Worm (Caenorhabditis elegans): ENCODE measurements around the gene dsc-4.

dsc-4 gene

DNA sequence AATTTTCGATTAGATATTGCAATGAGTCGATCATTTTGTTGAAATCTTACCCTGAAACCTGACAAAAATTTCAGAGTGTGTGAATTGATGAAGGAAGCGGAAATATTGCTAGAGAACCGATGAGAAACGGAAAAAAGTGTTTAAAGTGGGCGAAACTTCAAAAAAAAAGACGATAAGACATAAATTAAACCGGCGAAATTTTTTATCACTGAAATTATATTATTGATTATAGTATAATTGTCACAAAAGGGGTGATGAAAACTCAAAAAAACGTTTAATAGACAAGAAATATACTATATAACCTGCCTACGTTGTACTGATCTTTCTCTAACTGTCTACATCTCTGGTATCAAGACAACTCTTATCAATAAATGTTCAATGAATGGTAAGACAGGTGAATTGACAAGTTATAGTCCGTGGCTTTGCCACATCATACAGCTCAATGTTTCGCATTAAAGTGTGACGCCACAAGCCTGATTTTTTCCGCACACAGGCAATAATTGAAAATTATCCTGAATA is 16.8 kb upstream of the dsc-4 start, which contains the start of gene pxmp-4:
Gene pxmp-4, minus strand, starts transcription at position 51 of the 519 bp plus-strand sequence.
- TF ChIP-seq fos-1 (tag; optimal IDR thresholded peaks at IDR 0.05) (peak; percentile 52), lin-39 (tag; optimal IDR thresholded peaks at IDR 0.05) (no peak)

DNA sequence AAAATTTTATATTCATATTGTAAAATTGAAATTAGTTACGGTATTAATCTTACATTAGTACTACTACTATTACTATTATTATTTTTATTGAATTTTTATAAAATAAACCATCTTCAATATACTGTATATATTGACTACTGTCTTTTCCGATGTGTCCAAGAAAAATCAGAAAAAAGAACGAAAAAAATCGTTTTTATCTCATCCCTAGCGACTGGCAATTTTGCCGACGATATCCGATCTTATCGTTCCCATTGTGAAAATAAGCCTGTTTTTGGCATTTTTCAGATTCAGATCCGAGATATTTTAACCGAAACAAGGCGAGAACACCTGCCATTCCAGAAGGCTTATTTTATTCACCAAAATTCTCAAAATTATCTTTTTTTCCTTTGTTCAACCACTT is 10.2 kb upstream of the dsc-4 start, which contains the start of gene F18F11.4:
Gene F18F11.4, plus strand, starts transcription at position 301 of the 400 bp plus-strand sequence.
- TF ChIP-seq dmd-4 (tag; optimal IDR thresholded peaks at IDR 0.05) = no peak
- TF ChIP-seq nhr-77 (tag; optimal IDR thresholded peaks at IDR 0.05) = no peak
- no peak for TF ChIP-seq sem-4 (tag; optimal IDR thresholded peaks at IDR 0.05)
- TF ChIP-seq elt-3 (tag; optimal IDR thresholded peaks at IDR 0.05) = no peak
- TF ChIP-seq nhr-10 (tag; optimal IDR thresholded peaks at IDR 0.05) = no peak
- TF ChIP-seq nhr-25 (tag; optimal IDR thresholded peaks at IDR 0.05) = no peak
- no peak for TF ChIP-seq egl-27 (tag; optimal IDR thresholded peaks at IDR 0.05)
- TF ChIP-seq R02D3.7 (tag; optimal IDR thresholded peaks at IDR 0.05) = no peak
- no peak for TF ChIP-seq ama-1 (optimal IDR thresholded peaks at IDR 0.05)

DNA sequence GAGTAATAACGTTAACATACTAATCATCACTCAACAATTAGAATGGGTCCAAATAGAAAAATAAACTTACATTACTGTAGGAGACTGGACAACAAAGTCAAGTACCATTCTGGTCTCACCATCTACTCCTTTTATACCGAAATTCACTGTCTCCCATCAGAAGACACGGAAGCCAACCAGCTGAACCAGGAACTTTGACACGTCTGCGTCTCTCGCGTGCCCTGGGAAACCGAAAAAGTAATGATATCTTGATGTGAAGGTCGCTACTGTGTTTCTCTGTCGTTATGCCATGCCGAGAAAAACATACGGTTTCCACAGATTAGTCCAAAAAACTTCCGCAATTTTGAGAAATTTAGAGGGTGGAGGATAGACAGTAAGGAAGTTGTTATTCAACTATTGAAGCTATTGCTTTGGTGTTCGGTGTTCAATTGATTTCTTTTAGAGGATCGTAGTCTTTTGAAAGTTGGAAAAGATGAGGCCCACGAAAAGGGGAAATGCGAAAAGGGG is 6.3 kb upstream of the dsc-4 start, which contains the start of gene col-101:
Gene col-101, minus strand, starts transcription at position 457 of the 507 bp plus-strand sequence.
- TF ChIP-seq alr-1 (tag; optimal IDR thresholded peaks at IDR 0.05) = no peak
- peak; percentile 33 for TF ChIP-seq egl-27 (tag; optimal IDR thresholded peaks at IDR 0.05)

DNA sequence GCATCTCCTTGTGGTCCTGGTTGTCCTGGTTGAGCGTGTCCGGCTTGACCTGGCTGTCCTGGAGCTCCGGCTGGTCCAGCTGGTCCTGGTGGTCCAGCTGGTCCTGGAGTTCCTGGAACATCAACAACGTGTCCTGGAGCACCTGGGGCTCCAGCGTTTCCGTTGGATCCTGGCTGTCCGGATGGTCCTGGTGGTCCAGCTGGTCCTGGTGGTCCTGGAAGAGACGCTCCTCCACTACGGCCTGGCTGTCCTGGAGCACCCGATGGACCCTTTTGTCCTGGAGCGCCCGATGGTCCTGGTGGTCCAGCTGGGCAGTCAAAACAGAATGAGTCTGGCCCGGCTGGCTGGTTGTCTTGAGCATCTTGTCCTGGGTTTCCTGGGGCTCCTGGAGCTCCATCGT is 5.3 kb upstream of the dsc-4 start:
- TF ChIP-seq nhr-129 (tag; optimal IDR thresholded peaks at IDR 0.05) (no peak), nhr-10 (tag; optimal IDR thresholded peaks at IDR 0.05) (no peak), blmp-1 (tag; optimal IDR thresholded peaks at IDR 0.05; ENCODE audit: insufficient read depth) (no peak), nhr-6 (tag; optimal IDR thresholded peaks at IDR 0.05) (no peak), ama-1 (optimal IDR thresholded peaks at IDR 0.05) (no peak), nhr-77 (tag; optimal IDR thresholded peaks at IDR 0.05) (no peak), ceh-16 (tag; optimal IDR thresholded peaks at IDR 0.05) (no peak), Y55F3AM.14 (GFP tag; optimal IDR thresholded peaks at IDR 0.05) (no peak), peb-1 (tag; optimal IDR thresholded peaks at IDR 0.05) (no peak), nhr-23 (tag; optimal IDR thresholded peaks at IDR 0.05) (no peak), zag-1 (tag; optimal IDR thresholded peaks at IDR 0.05) (no peak), lin-11 (tag; optimal IDR thresholded peaks at IDR 0.05) (no peak), nhr-21 (tag; optimal IDR thresholded peaks at IDR 0.05) (no peak), C34F6.9 (tag; optimal IDR thresholded peaks at IDR 0.05) (no peak), mbf-1 (tag; optimal IDR thresholded peaks at IDR 0.05) (no peak), snpc-4 (tag; optimal IDR thresholded peaks at IDR 0.05) (no peak)

DNA sequence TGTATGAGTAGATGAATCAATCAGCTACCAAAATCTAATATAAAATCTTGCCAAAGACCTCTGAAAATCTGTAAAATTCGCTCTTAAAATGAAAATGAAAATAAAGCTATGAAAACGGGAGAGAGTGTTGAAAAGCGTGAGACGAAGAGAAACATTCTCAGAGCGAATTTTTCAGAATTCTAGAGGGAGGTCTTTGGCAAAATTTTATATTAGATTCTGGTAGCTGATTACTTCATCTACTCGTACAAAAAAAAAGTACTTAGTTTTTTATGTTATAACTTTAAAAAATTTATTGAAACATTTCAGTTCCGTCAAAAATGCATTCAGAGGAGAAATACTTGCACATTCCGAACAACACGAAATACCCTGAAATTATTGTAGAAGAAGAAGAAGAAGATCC is 4.4 kb upstream of the dsc-4 start, which contains the start of gene drl-1:
Gene drl-1, plus strand, starts transcription at position 301 of the 400 bp plus-strand sequence.
- TF ChIP-seq Y55F3AM.14 (GFP tag; optimal IDR thresholded peaks at IDR 0.05) (no peak), lin-11 (tag; optimal IDR thresholded peaks at IDR 0.05) (no peak), nhr-129 (tag; optimal IDR thresholded peaks at IDR 0.05) (no peak), nhr-23 (tag; optimal IDR thresholded peaks at IDR 0.05) (no peak), blmp-1 (tag; optimal IDR thresholded peaks at IDR 0.05; ENCODE audit: insufficient read depth) (no peak), mbf-1 (tag; optimal IDR thresholded peaks at IDR 0.05) (no peak), ztf-11 (tag; optimal IDR thresholded peaks at IDR 0.05) (no peak), gmeb-1 (tag; optimal IDR thresholded peaks at IDR 0.05) (no peak), dmd-4 (tag; optimal IDR thresholded peaks at IDR 0.05) (no peak), unc-55 (GFP tag; optimal IDR thresholded peaks at IDR 0.05) (no peak)

DNA sequence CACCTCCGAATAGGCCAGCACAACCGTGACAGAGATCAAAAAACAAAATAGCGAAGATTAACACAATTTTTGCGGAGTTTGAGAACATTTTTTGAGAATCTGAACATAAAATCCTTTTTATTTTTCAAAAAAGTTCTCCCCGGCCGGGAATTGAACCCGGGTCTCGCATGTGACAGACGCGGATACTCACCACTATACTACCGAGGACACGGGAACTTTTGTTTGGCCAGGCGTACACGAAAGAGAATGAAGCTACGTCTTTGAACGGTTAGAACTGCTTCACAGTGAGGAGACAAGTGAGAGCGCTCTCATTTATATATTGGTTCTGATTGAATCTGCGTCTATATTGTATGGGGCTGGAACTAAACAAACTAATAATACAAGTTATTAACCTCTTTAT is 2.2 kb upstream of the dsc-4 start, which contains the start of gene grl-26:
Gene grl-26, minus strand, starts transcription at position 318 of the 400 bp plus-strand sequence.
- TF ChIP-seq ama-1 (optimal IDR thresholded peaks at IDR 0.05) (no peak), snpc-4 (tag; optimal IDR thresholded peaks at IDR 0.05) (no peak), nhr-11 (tag; optimal IDR thresholded peaks at IDR 0.05) (no peak), Y55F3AM.14 (GFP tag; optimal IDR thresholded peaks at IDR 0.05) (no peak), mdl-1 (tag; optimal IDR thresholded peaks at IDR 0.05) (peak in 1 of 2 experiments; percentile 26), lin-39 (tag; optimal IDR thresholded peaks at IDR 0.05) (no peak), aly-2 (tag; optimal IDR thresholded peaks at IDR 0.05) (no peak), F13H6.1 (tag; optimal IDR thresholded peaks at IDR 0.05) (peak; percentile 48), lin-11 (tag; optimal IDR thresholded peaks at IDR 0.05) (peak; percentile 8), dmd-4 (tag; optimal IDR thresholded peaks at IDR 0.05) (no peak), sma-3 (GFP tag; optimal IDR thresholded peaks at IDR 0.05) (peak; percentile 54), ceh-16 (tag; optimal IDR thresholded peaks at IDR 0.05) (no peak), lin-13 (GFP tag; optimal IDR thresholded peaks at IDR 0.05) (peak; percentile 42), unc-62 (GFP tag; optimal IDR thresholded peaks at IDR 0.05) (no peak), crh-2 (tag; optimal IDR thresholded peaks at IDR 0.05) (peak; percentile 36), nhr-77 (tag; optimal IDR thresholded peaks at IDR 0.05) (no peak), elt-3 (tag; optimal IDR thresholded peaks at IDR 0.05) (no peak), ztf-1 (GFP tag; conservative IDR thresholded peaks at IDR 0.05) (no peak), nhr-25 (tag; optimal IDR thresholded peaks at IDR 0.05) (no peak), nhr-21 (tag; optimal IDR thresholded peaks at IDR 0.05) (peak; percentile 19), ztf-11 (tag; optimal IDR thresholded peaks at IDR 0.05) (no peak), nhr-237 (tag; optimal IDR thresholded peaks at IDR 0.05) (no peak), unc-39 (tag; optimal IDR thresholded peaks at IDR 0.05) (no peak), peb-1 (tag; optimal IDR thresholded peaks at IDR 0.05) (no peak), zag-1 (tag; optimal IDR thresholded peaks at IDR 0.05) (no peak), egl-27 (tag; optimal IDR thresholded peaks at IDR 0.05) (no peak), sma-9 (GFP tag; optimal IDR thresholded peaks at IDR 0.05) (peak; percentile 45), sma-9 (tag; optimal IDR thresholded peaks at IDR 0.05) (no peak)
